Fruit fly (Drosophila melanogaster): Measurements from ENCODE around the gene bves.

Gene bves

dm6 chrX:21053849-21054581 lies at the start of gene bves, which contains the start of gene Stt3A:
bves (plus strand) TSS chrX:21053963.
Stt3A (minus strand) TSS chrX:21053937.
- TF ChIP-seq CG7101 (tag; optimal IDR thresholded peaks at IDR 0.05), result peak; percentile 98
- TF ChIP-seq kay (GFP tag; ENCODE audit: borderline replicate concordance), result peak; percentile 83
- peak; percentile 79 for TF ChIP-seq Clk (GFP tag; optimal IDR thresholded peaks at IDR 0.05)
- peak; percentile 81 for TF ChIP-seq toe (GFP tag; optimal IDR thresholded peaks at IDR 0.05)
- TF ChIP-seq CG1620 (GFP tag; optimal IDR thresholded peaks at IDR 0.05), result peak; percentile 95
- peak; percentile 84 for TF ChIP-seq tj (GFP tag; optimal IDR thresholded peaks at IDR 0.05)
- peak; percentile 96 for TF ChIP-seq Mnt (GFP tag; optimal IDR thresholded peaks at IDR 0.05)
- TF ChIP-seq ovo (GFP tag; optimal IDR thresholded peaks at IDR 0.05), result peak; percentile 83
- TF ChIP-seq pad (GFP tag; optimal IDR thresholded peaks at IDR 0.05), result peak; percentile 84
- TF ChIP-seq CG14711 (tag; optimal IDR thresholded peaks at IDR 0.05), result peak; percentile 95
- TF ChIP-seq bab1 (GFP tag; optimal IDR thresholded peaks at IDR 0.05), result peak; percentile 99
- peak; percentile 98 for TF ChIP-seq Hr96 (GFP tag; optimal IDR thresholded peaks at IDR 0.05)
- peak; percentile 89 for TF ChIP-seq CG7045 (GFP tag; optimal IDR thresholded peaks at IDR 0.05)
- peak; percentile 94 for TF ChIP-seq CG12768 (GFP tag; optimal IDR thresholded peaks at IDR 0.05)
- peak; percentile 98 for TF ChIP-seq CG11617 (GFP tag; optimal IDR thresholded peaks at IDR 0.05)
- TF ChIP-seq CG33017 (tag; optimal IDR thresholded peaks at IDR 0.05), result peak; percentile 96
- peak; percentile 95 for TF ChIP-seq Crg-1 (GFP tag; optimal IDR thresholded peaks at IDR 0.05)
- TF ChIP-seq cic (GFP tag; optimal IDR thresholded peaks at IDR 0.05), result peak; percentile 75
- TF ChIP-seq cnc (optimal IDR thresholded peaks at IDR 0.05), result no peak
- TF ChIP-seq CG5204 (GFP tag; optimal IDR thresholded peaks at IDR 0.05), result peak; percentile 92

dm6 chrX:21010541-21010940 lies 43.2 kb upstream of the bves start:
- TF ChIP-seq CG7101 (tag; optimal IDR thresholded peaks at IDR 0.05), result no peak
- TF ChIP-seq tj (GFP tag; optimal IDR thresholded peaks at IDR 0.05), result no peak
- TF ChIP-seq toe (GFP tag; optimal IDR thresholded peaks at IDR 0.05), result peak; percentile 20
- TF ChIP-seq CG12768 (GFP tag; optimal IDR thresholded peaks at IDR 0.05), result no peak
- TF ChIP-seq pad (GFP tag; optimal IDR thresholded peaks at IDR 0.05), result no peak
- TF ChIP-seq bab1 (GFP tag; optimal IDR thresholded peaks at IDR 0.05), result no peak
- TF ChIP-seq ovo (GFP tag; optimal IDR thresholded peaks at IDR 0.05), result no peak
- TF ChIP-seq CG1620 (GFP tag; optimal IDR thresholded peaks at IDR 0.05), result no peak
- no peak for TF ChIP-seq Hr96 (GFP tag; optimal IDR thresholded peaks at IDR 0.05)
- TF ChIP-seq Crg-1 (GFP tag; optimal IDR thresholded peaks at IDR 0.05), result no peak
- TF ChIP-seq CG33017 (tag; optimal IDR thresholded peaks at IDR 0.05), result no peak
- TF ChIP-seq CG11617 (GFP tag; optimal IDR thresholded peaks at IDR 0.05), result no peak
- no peak for TF ChIP-seq cic (GFP tag; optimal IDR thresholded peaks at IDR 0.05)
- TF ChIP-seq CG7045 (GFP tag; optimal IDR thresholded peaks at IDR 0.05), result peak; percentile 50
- no peak for TF ChIP-seq Clk (GFP tag; optimal IDR thresholded peaks at IDR 0.05)
- TF ChIP-seq CG14711 (tag; optimal IDR thresholded peaks at IDR 0.05), result no peak
- TF ChIP-seq Mnt (GFP tag; optimal IDR thresholded peaks at IDR 0.05), result no peak
- TF ChIP-seq cnc (optimal IDR thresholded peaks at IDR 0.05), result no peak
- TF ChIP-seq CG5204 (GFP tag; optimal IDR thresholded peaks at IDR 0.05), result peak; percentile 28
- no peak for TF ChIP-seq kay (GFP tag; ENCODE audit: borderline replicate concordance)

- TF ChIP-seq CG33017 (tag; optimal IDR thresholded peaks at IDR 0.05) (no peak), Mnt (GFP tag; optimal IDR thresholded peaks at IDR 0.05) (no peak), toe (GFP tag; optimal IDR thresholded peaks at IDR 0.05) (no peak), tj (GFP tag; optimal IDR thresholded peaks at IDR 0.05) (no peak), CG1620 (GFP tag; optimal IDR thresholded peaks at IDR 0.05) (no peak), ovo (GFP tag; optimal IDR thresholded peaks at IDR 0.05) (no peak), bab1 (GFP tag; optimal IDR thresholded peaks at IDR 0.05) (no peak), kay (GFP tag; ENCODE audit: borderline replicate concordance) (no peak), Crg-1 (GFP tag; optimal IDR thresholded peaks at IDR 0.05) (no peak), cnc (optimal IDR thresholded peaks at IDR 0.05) (no peak), pad (GFP tag; optimal IDR thresholded peaks at IDR 0.05) (no peak)
These were observed 36.2 kb upstream of the bves start for dm6 chrX:21017568-21017967.

dm6 chrX:21025788-21026187 lies 28.0 kb upstream of the bves start, which contains the start of gene r-cup:
r-cup (minus strand) TSS chrX:21025888.
- TF ChIP-seq bab1 (GFP tag; optimal IDR thresholded peaks at IDR 0.05) (no peak), CG14711 (tag; optimal IDR thresholded peaks at IDR 0.05) (no peak), toe (GFP tag; optimal IDR thresholded peaks at IDR 0.05) (no peak), Crg-1 (GFP tag; optimal IDR thresholded peaks at IDR 0.05) (no peak), CG12768 (GFP tag; optimal IDR thresholded peaks at IDR 0.05) (no peak), cnc (optimal IDR thresholded peaks at IDR 0.05) (no peak), CG5204 (GFP tag; optimal IDR thresholded peaks at IDR 0.05) (no peak), cic (GFP tag; optimal IDR thresholded peaks at IDR 0.05) (no peak), Clk (GFP tag; optimal IDR thresholded peaks at IDR 0.05) (no peak), pad (GFP tag; optimal IDR thresholded peaks at IDR 0.05) (no peak), ovo (GFP tag; optimal IDR thresholded peaks at IDR 0.05) (no peak), tj (GFP tag; optimal IDR thresholded peaks at IDR 0.05) (no peak), CG1620 (GFP tag; optimal IDR thresholded peaks at IDR 0.05) (no peak), CG7101 (tag; optimal IDR thresholded peaks at IDR 0.05) (no peak), Hr96 (GFP tag; optimal IDR thresholded peaks at IDR 0.05) (no peak)

- TF ChIP-seq Crg-1 (GFP tag; optimal IDR thresholded peaks at IDR 0.05), result no peak
- no peak for TF ChIP-seq cic (GFP tag; optimal IDR thresholded peaks at IDR 0.05)
- no peak for TF ChIP-seq cnc (optimal IDR thresholded peaks at IDR 0.05)
- no peak for TF ChIP-seq CG11617 (GFP tag; optimal IDR thresholded peaks at IDR 0.05)
- peak; percentile 3 for TF ChIP-seq ovo (GFP tag; optimal IDR thresholded peaks at IDR 0.05)
- no peak for TF ChIP-seq pad (GFP tag; optimal IDR thresholded peaks at IDR 0.05)
- no peak for TF ChIP-seq CG33017 (tag; optimal IDR thresholded peaks at IDR 0.05)
- no peak for TF ChIP-seq toe (GFP tag; optimal IDR thresholded peaks at IDR 0.05)
- TF ChIP-seq bab1 (GFP tag; optimal IDR thresholded peaks at IDR 0.05), result peak; percentile 49
- no peak for TF ChIP-seq tj (GFP tag; optimal IDR thresholded peaks at IDR 0.05)
- peak; percentile 77 for TF ChIP-seq kay (GFP tag; ENCODE audit: borderline replicate concordance)
- TF ChIP-seq CG7101 (tag; optimal IDR thresholded peaks at IDR 0.05), result peak; percentile 13
- peak; percentile 17 for TF ChIP-seq CG1620 (GFP tag; optimal IDR thresholded peaks at IDR 0.05)
- TF ChIP-seq Hr96 (GFP tag; optimal IDR thresholded peaks at IDR 0.05), result peak; percentile 50
- peak; percentile 57 for TF ChIP-seq Mnt (GFP tag; optimal IDR thresholded peaks at IDR 0.05)
- no peak for TF ChIP-seq Clk (GFP tag; optimal IDR thresholded peaks at IDR 0.05)
- peak; percentile 9 for TF ChIP-seq CG5204 (GFP tag; optimal IDR thresholded peaks at IDR 0.05)
- peak; percentile 2 for TF ChIP-seq CG14711 (tag; optimal IDR thresholded peaks at IDR 0.05)
- TF ChIP-seq CG12768 (GFP tag; optimal IDR thresholded peaks at IDR 0.05), result no peak
- TF ChIP-seq CG7045 (GFP tag; optimal IDR thresholded peaks at IDR 0.05), result no peak
These were observed 25.7 kb upstream of the bves start, which contains the start of gene CG1532 for dm6 chrX:21027929-21028575. CG1532 (minus strand) TSS chrX:21028361.

All from whole organism, adult.